Fruit fly (Drosophila melanogaster) whole organism, embryonic: ENCODE measurements around the gene CG43339.
A peak's percentile ranks its signal among the peaks of the same experiment; 100 is the strongest.

Experiments used
- CG10209 ChIP-seq: fragments of 200-800 bp; sonication (Bioruptor generic); optimal IDR thresholded peaks from 3 replicates; lab custom pipeline; 2017; ENCODE audit warnings: missing biosample characterization, mild to moderate bottlenecking, missing genetic modification characterization, missing genetic modification reagents
- CG10543 ChIP-seq: fragments of 200-800 bp; sonication (Bioruptor generic); optimal IDR thresholded peaks from 3 replicates; lab custom pipeline; 2017; ENCODE audit warnings: missing biosample characterization, mild to moderate bottlenecking, missing genetic modification characterization, moderate library complexity
- CG11085 ChIP-seq: fragments of 200-800 bp; sonication (Bioruptor generic); IDR thresholded peaks from 2 replicates; pipeline ENCODE4 v1.3.6; 2022; ENCODE audit warnings: missing biosample characterization, missing genetic modification characterization
- CG12659 ChIP-seq: fragments of 200-800 bp; sonication (Bioruptor generic); optimal IDR thresholded peaks from 3 replicates; lab custom pipeline; 2017; ENCODE audit warnings: mild to moderate bottlenecking, missing biosample characterization, missing genetic modification reagents, missing genetic modification characterization
- CG13894 ChIP-seq: fragments of 200-800 bp; sonication (Bioruptor generic); optimal IDR thresholded peaks from 3 replicates; lab custom pipeline; 2018; ENCODE audit warnings: missing biosample characterization, mild to moderate bottlenecking, missing genetic modification characterization, moderate library complexity
- CG14667 ChIP-seq: fragments of 200-800 bp; sonication (Bioruptor generic); IDR thresholded peaks from 2 replicates; pipeline ENCODE4 v1.3.6; 2022; ENCODE audit warnings: missing biosample characterization, missing genetic modification characterization
- CG15601 ChIP-seq: fragments of 200-800 bp; sonication (Bioruptor generic); optimal IDR thresholded peaks from 3 replicates; lab custom pipeline; 2019; ENCODE audit warnings: missing biosample characterization, mild to moderate bottlenecking, missing genetic modification characterization, moderate library complexity
- CG17361 ChIP-seq: fragments of 200-800 bp; sonication (Bioruptor generic); IDR thresholded peaks from 3 replicates; pipeline ENCODE4 v1.3.6; 2022; ENCODE audit warnings: missing biosample characterization, missing genetic modification characterization
- CG17385 ChIP-seq: fragments of 200-800 bp; sonication (Bioruptor generic); optimal IDR thresholded peaks from 3 replicates; lab custom pipeline; 2018; ENCODE audit warnings: missing biosample characterization, mild to moderate bottlenecking, missing genetic modification characterization
- CG17912 ChIP-seq: fragments of 200-800 bp; sonication (Bioruptor generic); optimal IDR thresholded peaks from 2 replicates; lab custom pipeline; 2018; ENCODE audit warnings: missing biosample characterization, mild to moderate bottlenecking, missing genetic modification characterization
- CG18476 ChIP-seq: fragments of 200-800 bp; sonication (Bioruptor generic); optimal IDR thresholded peaks from 2 replicates; lab custom pipeline; 2016; ENCODE audit warnings: missing biosample characterization, mild to moderate bottlenecking, missing genetic modification characterization
- CG31365 ChIP-seq: fragments of 200-800 bp; sonication (Bioruptor generic); optimal IDR thresholded peaks from 2 replicates; lab custom pipeline; 2018; ENCODE audit warnings: missing biosample characterization, mild to moderate bottlenecking, missing genetic modification characterization
- CG3281 ChIP-seq: fragments of 200-800 bp; sonication (Bioruptor generic); optimal IDR thresholded peaks from 3 replicates; lab custom pipeline; 2017; ENCODE audit warnings: missing biosample characterization, mild to moderate bottlenecking, missing genetic modification characterization
- CG3407 ChIP-seq: fragments of 200-800 bp; sonication (Bioruptor generic); optimal IDR thresholded peaks from 2 replicates; lab custom pipeline; 2018; ENCODE audit warnings: missing biosample characterization, mild to moderate bottlenecking, missing genetic modification characterization
- CG5953 ChIP-seq: fragments of 200-800 bp; sonication (Bioruptor generic); IDR thresholded peaks from 2 replicates; pipeline ENCODE4 v1.3.6; 2022; ENCODE audit warnings: missing biosample characterization, missing genetic modification characterization
- CG6272 ChIP-seq: fragments of 200-800 bp; sonication (Bioruptor generic); IDR thresholded peaks from 2 replicates; pipeline ENCODE4 v1.3.6; 2022; ENCODE audit warnings: missing biosample characterization, missing genetic modification characterization
- CG6854 ChIP-seq: fragments of 200-800 bp; sonication (Bioruptor generic); optimal IDR thresholded peaks from 3 replicates; lab custom pipeline; 2017; ENCODE audit warnings: missing biosample characterization, mild to moderate bottlenecking, missing genetic modification characterization
- CG7271 ChIP-seq: fragments of 200-800 bp; sonication (Bioruptor generic); optimal IDR thresholded peaks from 2 replicates; lab custom pipeline; 2018; ENCODE audit warnings: missing biosample characterization, mild to moderate bottlenecking, missing genetic modification characterization, moderate library complexity
- CG8281 ChIP-seq: fragments of 200-800 bp; sonication (Bioruptor generic); optimal IDR thresholded peaks from 2 replicates; lab custom pipeline; 2018; ENCODE audit warnings: missing biosample characterization, mild to moderate bottlenecking, missing genetic modification characterization, moderate library complexity
- ERR ChIP-seq: fragments of 200-800 bp; sonication (Bioruptor generic); optimal IDR thresholded peaks from 2 replicates; lab custom pipeline; 2016; ENCODE audit warnings: missing biosample characterization, missing genetic modification characterization
- Eip74EF ChIP-seq, 2 experiments: fragments of 200-800 bp in 1 of 2; fragments of >200 bp in 1 of 2; sonication (Bioruptor generic) in 1 of 2; optimal IDR thresholded peaks; 2 replicates each; lab custom pipeline; 2017 to 2019; ENCODE audit warnings: missing biosample characterization in 2 of 2, missing genetic modification characterization in 2 of 2, mild to moderate bottlenecking in 1 of 2, moderate library complexity in 1 of 2
- GATAe ChIP-seq: fragments of 200-800 bp; sonication (Bioruptor generic); conservative IDR thresholded peaks from 2 replicates; pipeline ENCODE4 v1.3.6; 2022; ENCODE audit warnings: missing biosample characterization, missing genetic modification characterization
- H2.0 ChIP-seq: fragments of 200-800 bp; sonication (Bioruptor generic); IDR thresholded peaks from 2 replicates; pipeline ENCODE4 v1.3.6; 2022; ENCODE audit warnings: missing biosample characterization, missing genetic modification characterization
- HmgD ChIP-seq: fragments of 200-800 bp; sonication (Bioruptor generic); optimal IDR thresholded peaks from 3 replicates; lab custom pipeline; 2016; ENCODE audit warnings: missing biosample characterization, missing genetic modification characterization
- Hmx ChIP-seq: fragments of 200-800 bp; sonication (Bioruptor generic); optimal IDR thresholded peaks from 2 replicates; lab custom pipeline; 2016; ENCODE audit warnings: missing biosample characterization, missing genetic modification characterization
- Hr3 ChIP-seq: fragments of 200-800 bp; sonication (Bioruptor generic); optimal IDR thresholded peaks from 3 replicates; lab custom pipeline; 2016; ENCODE audit warnings: missing biosample characterization, missing genetic modification characterization
- Hsf ChIP-seq: fragments of 200-800 bp; sonication (Bioruptor generic); optimal IDR thresholded peaks from 3 replicates; lab custom pipeline; 2016; ENCODE audit warnings: missing biosample characterization, missing genetic modification characterization
- Kr ChIP-seq: fragments of 200-800 bp; sonication (Bioruptor generic); optimal IDR thresholded peaks from 2 replicates; lab custom pipeline; 2017; ENCODE audit warnings: missing biosample characterization, mild to moderate bottlenecking, missing genetic modification characterization
- MTF-1 ChIP-seq: fragments of 200-800 bp; sonication (Bioruptor generic); optimal IDR thresholded peaks from 2 replicates; lab custom pipeline; 2018; ENCODE audit warnings: missing biosample characterization, mild to moderate bottlenecking, missing genetic modification characterization, borderline replicate concordance
- Meics ChIP-seq: fragments of 200-800 bp; sonication (Bioruptor generic); optimal IDR thresholded peaks from 2 replicates; lab custom pipeline; 2017; ENCODE audit warnings: missing biosample characterization, mild to moderate bottlenecking, missing genetic modification characterization
- NC2β ChIP-seq: fragments of 200-800 bp; sonication (Bioruptor generic); optimal IDR thresholded peaks from 2 replicates; lab custom pipeline; 2016; ENCODE audit warnings: missing biosample characterization, missing genetic modification characterization
- Oaz ChIP-seq: fragments of 200-800 bp; sonication (Bioruptor generic); IDR thresholded peaks from 2 replicates; pipeline ENCODE4 v1.3.6; 2022; ENCODE audit warnings: missing biosample characterization, missing genetic modification characterization
- Sry-β ChIP-seq: fragments of 200-800 bp; sonication (Bioruptor generic); optimal IDR thresholded peaks from 2 replicates; lab custom pipeline; 2018; ENCODE audit warnings: missing biosample characterization, mild to moderate bottlenecking, missing genetic modification characterization, moderate library complexity
- Ssrp ChIP-seq: fragments of 200-800 bp; sonication (Bioruptor generic); optimal IDR thresholded peaks from 2 replicates; lab custom pipeline; 2018; ENCODE audit warnings: missing biosample characterization, mild to moderate bottlenecking, missing genetic modification characterization, moderate library complexity
- bab2 ChIP-seq: fragments of 200-800 bp; sonication (Bioruptor generic); optimal IDR thresholded peaks from 2 replicates; lab custom pipeline; 2016; ENCODE audit warnings: missing biosample characterization, missing genetic modification characterization
- bsh ChIP-seq, 2 experiments: fragments of 200-800 bp; sonication (Bioruptor generic); optimal IDR thresholded peaks; 2 replicates each; lab custom pipeline; 2017 to 2018; ENCODE audit warnings: mild to moderate bottlenecking in 2 of 2, missing biosample characterization in 2 of 2, missing genetic modification characterization in 2 of 2, moderate library complexity in 1 of 2
- chinmo ChIP-seq: fragments of 200-800 bp; sonication (Bioruptor generic); IDR thresholded peaks from 4 replicates; pipeline ENCODE4 v1.3.6; 2022; ENCODE audit warnings: missing biosample characterization, missing genetic modification characterization; ENCODE audit not compliant: partially characterized antibody
- croc ChIP-seq: fragments of 200-800 bp; sonication (Bioruptor generic); conservative IDR thresholded peaks from 3 replicates; pipeline ENCODE4 v1.3.6; 2022; ENCODE audit warnings: missing biosample characterization, missing genetic modification characterization
- dpn ChIP-seq, 2 experiments: fragments of 200-800 bp; sonication (Bioruptor generic); optimal IDR thresholded peaks; 3 replicates each; lab custom pipeline; 2016; ENCODE audit warnings: missing biosample characterization in 2 of 2, missing genetic modification characterization in 2 of 2
- esg ChIP-seq: fragments of 200-800 bp; sonication (Bioruptor generic); conservative IDR thresholded peaks from 2 replicates; pipeline ENCODE4 v1.3.6; 2022; ENCODE audit warnings: missing biosample characterization, missing genetic modification characterization
- fu2 ChIP-seq: fragments of 200-800 bp; sonication (Bioruptor generic); optimal IDR thresholded peaks from 2 replicates; lab custom pipeline; 2016; ENCODE audit warnings: missing biosample characterization, missing genetic modification characterization
- her ChIP-seq: fragments of 200-800 bp; sonication (Bioruptor generic); optimal IDR thresholded peaks from 2 replicates; lab custom pipeline; 2016; ENCODE audit warnings: missing biosample characterization, missing genetic modification characterization
- hkb ChIP-seq, 2 experiments: fragments of 200-800 bp in 1 of 2; fragments of >200 bp in 1 of 2; sonication (Bioruptor generic) in 1 of 2; IDR thresholded peaks in 1 of 2; optimal IDR thresholded peaks in 1 of 2; 2 replicates each; pipeline versions ENCODE4 v1.3.6 to Lab custom; 2017 to 2022; ENCODE audit warnings: missing biosample characterization in 1 of 2, missing genetic modification characterization in 1 of 2
- org-1 ChIP-seq: fragments of 200-800 bp; sonication (Bioruptor generic); optimal IDR thresholded peaks from 2 replicates; lab custom pipeline; 2017; ENCODE audit warnings: missing biosample characterization, missing genetic modification characterization
- pb ChIP-seq: fragments of 200-800 bp; sonication (Bioruptor generic); optimal IDR thresholded peaks from 3 replicates; lab custom pipeline; 2016; ENCODE audit warnings: missing biosample characterization, missing genetic modification characterization
- rib ChIP-seq: fragments of 200-800 bp; sonication (Bioruptor generic); IDR thresholded peaks from 2 replicates; pipeline ENCODE4 v1.3.6; 2022; ENCODE audit warnings: missing biosample characterization, missing genetic modification characterization
- tup ChIP-seq: fragments of 200-800 bp; sonication (Bioruptor generic); optimal IDR thresholded peaks from 2 replicates; lab custom pipeline; 2016; ENCODE audit warnings: missing biosample characterization, mild to moderate bottlenecking, missing genetic modification characterization, moderate library complexity
- zfh2 ChIP-seq: fragments of 200-800 bp; sonication (Bioruptor generic); optimal IDR thresholded peaks from 2 replicates; lab custom pipeline; 2016; ENCODE audit warnings: missing biosample characterization, missing genetic modification characterization

CG43339 gene

dm6 chr2L:18702721-18703488 is 29.8 kb upstream of the CG43339 start, which contains the start of the genes CG10376 and CG10343 (continued):
- TF ChIP-seq Hsf (GFP tag; lab: Kevin White, UChicago): peak; percentile 67
- peak; percentile 85 for TF ChIP-seq esg (GFP tag; lab: Robert Waterston, UW)
- TF ChIP-seq dpn (GFP tag; optimal IDR thresholded peaks at IDR 0.05; lab: Kevin White, UChicago): peak; percentile 53 to 83
- no peak for TF ChIP-seq CG6854 (GFP tag; lab: Kevin White, UChicago)
- TF ChIP-seq CG17385 (GFP tag; lab: Kevin White, UChicago): peak; percentile 79
- no peak for TF ChIP-seq HmgD (GFP tag; lab: Kevin White, UChicago)
- peak; percentile 66 for TF ChIP-seq CG7271 (tag; lab: Kevin White, UChicago)
- peak; percentile 92 for TF ChIP-seq CG10543 (GFP tag; lab: Kevin White, UChicago)
- peak; percentile 80 for TF ChIP-seq CG11085 (GFP tag; lab: Robert Waterston, UW)
- no peak for TF ChIP-seq chinmo (GFP tag; lab: Robert Waterston, UW)
- peak; percentile 77 for TF ChIP-seq H2.0
- TF ChIP-seq CG13894 (tag; lab: Kevin White, UChicago): peak; percentile 89
- TF ChIP-seq bab2 (GFP tag; lab: Kevin White, UChicago): peak; percentile 46
- TF ChIP-seq Hr3 (GFP tag; lab: Kevin White, UChicago): peak; percentile 94
- TF ChIP-seq CG5953: no peak; the same call in 1 of the 2 replicates
- TF ChIP-seq Meics (GFP tag; lab: Kevin White, UChicago): peak; percentile 86
- TF ChIP-seq CG18476 (GFP tag; lab: Kevin White, UChicago): peak; percentile 55
- TF ChIP-seq fu2 (GFP tag; lab: Kevin White, UChicago): peak; percentile 30
- peak in 1 of 2 experiments; percentile 85 for TF ChIP-seq bsh (GFP tag; optimal IDR thresholded peaks at IDR 0.05; lab: Kevin White, UChicago)
- no peak for TF ChIP-seq MTF-1 (GFP tag; lab: Kevin White, UChicago)
- TF ChIP-seq pb (GFP tag; lab: Kevin White, UChicago): no peak
- peak; percentile 63 for TF ChIP-seq GATAe (GFP tag; lab: Robert Waterston, UW)
- TF ChIP-seq tup (GFP tag; lab: Kevin White, UChicago): peak; percentile 25
- TF ChIP-seq croc (GFP tag; lab: Robert Waterston, UW): peak; percentile 87
- peak; percentile 15 for TF ChIP-seq Kr (GFP tag; lab: Kevin White, UChicago)
- TF ChIP-seq CG6272 (GFP tag; lab: Robert Waterston, UW): peak; percentile 92
- peak; percentile 67 for TF ChIP-seq CG3407 (GFP tag; lab: Kevin White, UChicago)
- TF ChIP-seq Sry-β (GFP tag; lab: Kevin White, UChicago): peak; percentile 74
- TF ChIP-seq Ssrp: peak; percentile 95
- peak; percentile 35 to 68 for TF ChIP-seq Eip74EF (GFP tag; optimal IDR thresholded peaks at IDR 0.05; lab: Kevin White, UChicago)
- peak; percentile 91 for TF ChIP-seq CG15601 (tag; lab: Kevin White, UChicago)
- TF ChIP-seq org-1 (GFP tag; lab: Kevin White, UChicago): peak; percentile 44
- peak; percentile 81 for TF ChIP-seq CG14667 (GFP tag; lab: Robert Waterston, UW)
- TF ChIP-seq Oaz: peak; percentile 76
- peak; percentile 70 for TF ChIP-seq CG8281 (tag; lab: Kevin White, UChicago)
- no peak for TF ChIP-seq CG31365 (tag; lab: Kevin White, UChicago)
- no peak for TF ChIP-seq Hmx (GFP tag; lab: Kevin White, UChicago)
- peak; percentile 94 for TF ChIP-seq CG12659
- TF ChIP-seq hkb (optimal IDR thresholded peaks at IDR 0.05; lab: Kevin White, UChicago): peak; percentile 22
- TF ChIP-seq hkb (GFP tag; IDR thresholded peaks at IDR 0.05; lab: Robert Waterston, UW): peak; percentile 71
- peak; percentile 64 for TF ChIP-seq CG17912 (GFP tag; lab: Kevin White, UChicago)
- TF ChIP-seq rib (GFP tag; lab: Robert Waterston, UW): peak; percentile 72; the same call in 1 of the 2 replicates
- peak; percentile 18 for TF ChIP-seq NC2β (GFP tag; lab: Kevin White, UChicago)
- TF ChIP-seq ERR (GFP tag; lab: Kevin White, UChicago): no peak
- peak; percentile 98 for TF ChIP-seq CG17361 (GFP tag; lab: Robert Waterston, UW)
- TF ChIP-seq her (GFP tag; lab: Kevin White, UChicago): no peak
- peak; percentile 66 for TF ChIP-seq zfh2 (GFP tag; lab: Kevin White, UChicago)
- TF ChIP-seq CG3281: peak; percentile 77
- peak; percentile 91 for TF ChIP-seq CG10209
